Worm (Caenorhabditis elegans) whole organism, L4/young adult: ENCODE results near the gene toh-1.

Source experiments
- W03F9.2 ChIP-seq: fragments of 150-350 bp; optimal IDR thresholded peaks from 2 replicates; lab custom pipeline; 2014; ENCODE audit warnings: missing biosample characterization, missing genetic modification characterization
- dao-5 ChIP-seq: sonication (generic microtip); optimal IDR thresholded peaks from 2 replicates; lab custom pipeline; 2016; ENCODE audit warnings: missing genotype, missing genetic modification characterization, moderate library complexity, missing compliant biosample characterization
- him-1 ChIP-seq: sonication (generic microtip); optimal IDR thresholded peaks from 2 replicates; lab custom pipeline; 2016; ENCODE audit warnings: missing genotype, missing genetic modification reagents, missing genetic modification characterization, missing compliant biosample characterization

DNA sequence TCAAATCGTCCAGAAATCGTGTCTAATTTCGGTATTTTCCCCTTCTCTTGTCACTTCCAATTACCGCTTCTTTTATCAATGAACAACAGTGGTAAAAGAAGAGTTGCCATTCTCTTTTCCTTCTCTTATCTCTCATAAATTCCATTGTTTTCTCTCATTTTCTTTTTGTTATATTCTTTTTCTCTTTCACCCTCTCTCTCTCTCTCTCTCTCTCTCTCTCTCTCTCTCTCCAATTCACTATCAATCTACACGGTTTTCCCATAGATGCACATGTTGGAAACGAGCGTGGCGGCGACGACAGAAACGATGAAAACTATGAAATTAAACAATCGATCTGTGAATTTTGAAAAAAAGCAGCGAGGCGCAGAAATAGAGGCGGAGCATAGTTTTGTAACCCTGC lies 9.6 kb downstream of the toh-1 start:
- TF ChIP-seq him-1 (tag; lab: Kevin White, UChicago) (no peak), dao-5 (tag; lab: Kevin White, UChicago) (no peak), W03F9.2 (no peak)
